Fruit fly (Drosophila melanogaster) whole organism, embryonic: ENCODE measurements around the gene CG13850.

Experiments used
- BEAF-32 ChIP-seq: fragments of 200-800 bp; sonication (Bioruptor generic); optimal IDR thresholded peaks from 3 replicates; lab custom pipeline; 2017; ENCODE audit warnings: missing biosample characterization, missing genetic modification characterization, mild to moderate bottlenecking, moderate library complexity, missing genetic modification reagents
- CG10267 ChIP-seq: fragments of 200-800 bp; sonication (Bioruptor generic); optimal IDR thresholded peaks from 2 replicates; lab custom pipeline; 2018; ENCODE audit warnings: missing biosample characterization, mild to moderate bottlenecking, missing genetic modification characterization, moderate library complexity
- CG10979 ChIP-seq: fragments of 200-800 bp; sonication (Bioruptor generic); optimal IDR thresholded peaks from 2 replicates; lab custom pipeline; 2018; ENCODE audit warnings: missing biosample characterization, mild to moderate bottlenecking, missing genetic modification characterization, moderate library complexity
- CG12659 ChIP-seq: fragments of 200-800 bp; sonication (Bioruptor generic); optimal IDR thresholded peaks from 3 replicates; lab custom pipeline; 2017; ENCODE audit warnings: mild to moderate bottlenecking, missing biosample characterization, missing genetic modification reagents, missing genetic modification characterization
- CG13287 ChIP-seq: fragments of 200-800 bp; sonication (Bioruptor generic); IDR thresholded peaks from 2 replicates; pipeline ENCODE4 v1.3.6; 2022; ENCODE audit warnings: missing biosample characterization, missing genetic modification characterization; ENCODE audit not compliant: partially characterized antibody
- CG14710 ChIP-seq: fragments of 200-800 bp; sonication (Bioruptor generic); optimal IDR thresholded peaks from 3 replicates; lab custom pipeline; 2019; ENCODE audit warnings: missing biosample characterization, mild to moderate bottlenecking, missing genetic modification characterization, moderate library complexity
- CG15514 ChIP-seq: fragments of 200-800 bp; sonication (Bioruptor generic); optimal IDR thresholded peaks from 3 replicates; lab custom pipeline; 2017; ENCODE audit warnings: missing biosample characterization, missing genetic modification characterization, mild to moderate bottlenecking, moderate library complexity, missing genetic modification reagents
- CG2116 ChIP-seq: fragments of 200-800 bp; sonication (Bioruptor generic); optimal IDR thresholded peaks from 3 replicates; lab custom pipeline; 2018; ENCODE audit warnings: missing biosample characterization, mild to moderate bottlenecking, missing genetic modification characterization
- CG2129 ChIP-seq: fragments of 200-800 bp; sonication (Bioruptor generic); IDR thresholded peaks from 2 replicates; pipeline ENCODE4 v1.3.6; 2022; ENCODE audit warnings: missing biosample characterization, missing genetic modification characterization; ENCODE audit not compliant: partially characterized antibody
- CG34224 ChIP-seq: fragments of 200-800 bp; sonication (Bioruptor generic); IDR thresholded peaks from 3 replicates; pipeline ENCODE4 v1.3.6; 2022; ENCODE audit warnings: missing biosample characterization, missing genetic modification characterization; ENCODE audit not compliant: partially characterized antibody
- CG3995 ChIP-seq: fragments of 200-800 bp; sonication (Bioruptor generic); optimal IDR thresholded peaks from 3 replicates; lab custom pipeline; 2016; ENCODE audit warnings: missing biosample characterization, missing genetic modification characterization
- CG6791 ChIP-seq: fragments of 200-800 bp; sonication (Bioruptor generic); IDR thresholded peaks from 3 replicates; pipeline ENCODE4 v1.3.6; 2022; ENCODE audit warnings: missing biosample characterization, missing genetic modification characterization; ENCODE audit not compliant: partially characterized antibody
- CG8944 ChIP-seq: fragments of 200-800 bp; sonication (Bioruptor generic); optimal IDR thresholded peaks from 3 replicates; lab custom pipeline; 2016; ENCODE audit warnings: missing biosample characterization, missing genetic modification characterization
- CG9932 ChIP-seq: fragments of 200-800 bp; sonication (Bioruptor generic); IDR thresholded peaks from 2 replicates; pipeline ENCODE4 v1.3.6; 2022; ENCODE audit warnings: missing biosample characterization, missing genetic modification characterization
- CTCF ChIP-seq: fragments of 200-800 bp; sonication (Bioruptor generic); optimal IDR thresholded peaks from 2 replicates; lab custom pipeline; 2017; ENCODE audit warnings: missing biosample characterization, mild to moderate bottlenecking, missing genetic modification characterization, moderate library complexity
- CoRest ChIP-seq: fragments of 200-800 bp; sonication (Bioruptor generic); optimal IDR thresholded peaks from 3 replicates; lab custom pipeline; 2018; ENCODE audit warnings: missing biosample characterization, mild to moderate bottlenecking, missing genetic modification characterization, moderate library complexity
- Dll ChIP-seq: fragments of 200-800 bp; sonication (Bioruptor generic); IDR thresholded peaks from 4 replicates; pipeline ENCODE4 v1.3.6; 2022; ENCODE audit warnings: missing biosample characterization, missing genetic modification characterization; ENCODE audit not compliant: partially characterized antibody
- Dp ChIP-seq: fragments of 200-800 bp; sonication (Bioruptor generic); optimal IDR thresholded peaks from 2 replicates; lab custom pipeline; 2018; ENCODE audit warnings: missing biosample characterization, mild to moderate bottlenecking, missing genetic modification characterization, moderate library complexity
- Dref ChIP-seq: fragments of 200-800 bp; sonication (Bioruptor generic); IDR thresholded peaks from 2 replicates; pipeline ENCODE4 v1.3.6; 2022; ENCODE audit warnings: missing biosample characterization, missing genetic modification characterization
- E2f2 ChIP-seq: fragments of 200-800 bp; sonication (Bioruptor generic); IDR thresholded peaks from 2 replicates; pipeline ENCODE4 v1.3.6; 2022; ENCODE audit warnings: missing biosample characterization, missing genetic modification characterization
- Hr51 ChIP-seq, 2 experiments: fragments of 200-800 bp; sonication (Bioruptor generic); optimal IDR thresholded peaks; 2 replicates in 1 of 2; 3 replicates in 1 of 2; lab custom pipeline; 2016 to 2018; ENCODE audit warnings: missing biosample characterization in 2 of 2, missing genetic modification characterization in 2 of 2, mild to moderate bottlenecking in 1 of 2, moderate library complexity in 1 of 2
- MBD-R2 ChIP-seq: fragments of 200-800 bp; sonication (Bioruptor generic); IDR thresholded peaks from 2 replicates; pipeline ENCODE4 v1.3.6; 2022; ENCODE audit warnings: missing biosample characterization, missing genetic modification characterization
- Meics ChIP-seq: fragments of 200-800 bp; sonication (Bioruptor generic); optimal IDR thresholded peaks from 2 replicates; lab custom pipeline; 2017; ENCODE audit warnings: missing biosample characterization, mild to moderate bottlenecking, missing genetic modification characterization
- Nf-YC ChIP-seq: fragments of 200-800 bp; optimal IDR thresholded peaks from 3 replicates; lab custom pipeline; 2019; ENCODE audit warnings: missing biosample characterization, mild to moderate bottlenecking, missing genetic modification characterization, moderate library complexity
- Oaz ChIP-seq: fragments of 200-800 bp; sonication (Bioruptor generic); IDR thresholded peaks from 2 replicates; pipeline ENCODE4 v1.3.6; 2022; ENCODE audit warnings: missing biosample characterization, missing genetic modification characterization
- Opbp ChIP-seq: fragments of 200-800 bp; sonication (Bioruptor generic); IDR thresholded peaks from 3 replicates; pipeline ENCODE4 v1.3.6; 2022; ENCODE audit warnings: missing biosample characterization, missing genetic modification characterization; ENCODE audit not compliant: partially characterized antibody
- YL-1 ChIP-seq: fragments of 200-800 bp; sonication (Bioruptor generic); optimal IDR thresholded peaks from 3 replicates; lab custom pipeline; 2017; ENCODE audit warnings: missing biosample characterization, mild to moderate bottlenecking, missing genetic modification characterization
- ato ChIP-seq: fragments of 200-800 bp; sonication (Bioruptor generic); IDR thresholded peaks from 2 replicates; pipeline ENCODE4 v1.3.6; 2022; ENCODE audit warnings: missing biosample characterization, missing genetic modification characterization; ENCODE audit not compliant: partially characterized antibody
- bbx ChIP-seq: fragments of 200-800 bp; sonication (Bioruptor generic); IDR thresholded peaks from 2 replicates; pipeline ENCODE4 v1.3.6; 2022; ENCODE audit warnings: missing biosample characterization, missing genetic modification characterization; ENCODE audit not compliant: partially characterized antibody
- cas ChIP-seq: fragments of 200-800 bp; sonication (Bioruptor generic); IDR thresholded peaks from 2 replicates; pipeline ENCODE4 v1.3.6; 2022; ENCODE audit warnings: missing biosample characterization, missing genetic modification characterization
- cg ChIP-seq: fragments of 200-800 bp; sonication (Bioruptor generic); optimal IDR thresholded peaks from 3 replicates; lab custom pipeline; 2019; ENCODE audit warnings: missing biosample characterization, mild to moderate bottlenecking, missing genetic modification characterization, moderate library complexity
- chinmo ChIP-seq: fragments of 200-800 bp; sonication (Bioruptor generic); IDR thresholded peaks from 4 replicates; pipeline ENCODE4 v1.3.6; 2022; ENCODE audit warnings: missing biosample characterization, missing genetic modification characterization; ENCODE audit not compliant: partially characterized antibody
- dpn ChIP-seq, 2 experiments: fragments of 200-800 bp; sonication (Bioruptor generic); optimal IDR thresholded peaks; 3 replicates each; lab custom pipeline; 2016; ENCODE audit warnings: missing biosample characterization in 2 of 2, missing genetic modification characterization in 2 of 2
- gfzf ChIP-seq: fragments of 200-800 bp; sonication (Bioruptor generic); optimal IDR thresholded peaks from 2 replicates; lab custom pipeline; 2016; ENCODE audit warnings: missing biosample characterization, mild to moderate bottlenecking, missing genetic modification characterization, moderate library complexity
- her ChIP-seq: fragments of 200-800 bp; sonication (Bioruptor generic); optimal IDR thresholded peaks from 2 replicates; lab custom pipeline; 2016; ENCODE audit warnings: missing biosample characterization, missing genetic modification characterization
- nerfin-2 ChIP-seq: fragments of 200-800 bp; sonication (Bioruptor generic); IDR thresholded peaks from 2 replicates; pipeline ENCODE4 v1.3.6; 2022; ENCODE audit warnings: missing biosample characterization, missing genetic modification characterization; ENCODE audit not compliant: partially characterized antibody
- pfk ChIP-seq: fragments of 200-800 bp; sonication (Bioruptor generic); optimal IDR thresholded peaks from 2 replicates; lab custom pipeline; 2018; ENCODE audit warnings: missing biosample characterization, mild to moderate bottlenecking, missing genetic modification characterization, moderate library complexity
- phol ChIP-seq: fragments of 200-800 bp; sonication (Bioruptor generic); optimal IDR thresholded peaks from 3 replicates; lab custom pipeline; 2018; ENCODE audit warnings: missing biosample characterization, mild to moderate bottlenecking, missing genetic modification characterization, moderate library complexity
- pita ChIP-seq: fragments of 200-800 bp; sonication (Bioruptor generic); optimal IDR thresholded peaks from 2 replicates; lab custom pipeline; 2017; ENCODE audit warnings: missing biosample characterization, mild to moderate bottlenecking, missing genetic modification characterization
- sim ChIP-seq: fragments of 200-800 bp; sonication (Bioruptor generic); IDR thresholded peaks from 2 replicates; pipeline ENCODE4 v1.3.6; 2022; ENCODE audit warnings: missing biosample characterization, missing genetic modification characterization
- trem ChIP-seq: fragments of 200-800 bp; optimal IDR thresholded peaks from 3 replicates; lab custom pipeline; 2019; ENCODE audit warnings: missing biosample characterization, mild to moderate bottlenecking, missing genetic modification characterization, moderate library complexity
- unc-4 ChIP-seq: fragments of 200-800 bp; sonication (Bioruptor generic); IDR thresholded peaks from 2 replicates; pipeline ENCODE4 v1.3.6; 2022; ENCODE audit warnings: missing biosample characterization, missing genetic modification characterization; ENCODE audit not compliant: partially characterized antibody
- unpg ChIP-seq: fragments of 200-800 bp; sonication (Bioruptor generic); optimal IDR thresholded peaks from 3 replicates; lab custom pipeline; 2018; ENCODE audit warnings: missing biosample characterization, mild to moderate bottlenecking, missing genetic modification characterization, moderate library complexity
- vnd ChIP-seq: fragments of 200-800 bp; sonication (Bioruptor generic); IDR thresholded peaks from 3 replicates; pipeline ENCODE4 v1.3.6; 2022; ENCODE audit warnings: missing biosample characterization, missing genetic modification characterization; ENCODE audit not compliant: partially characterized antibody
- z ChIP-seq: fragments of 200-800 bp; sonication (Bioruptor generic); IDR thresholded peaks from 3 replicates; pipeline ENCODE4 v1.3.6; 2022; ENCODE audit warnings: missing biosample characterization, missing genetic modification characterization
- zen2 ChIP-seq: fragments of 200-800 bp; sonication (Bioruptor generic); IDR thresholded peaks from 3 replicates; pipeline ENCODE4 v1.3.6; 2022; ENCODE audit warnings: missing biosample characterization, missing genetic modification characterization; ENCODE audit not compliant: partially characterized antibody
- zfh2 ChIP-seq: fragments of 200-800 bp; sonication (Bioruptor generic); optimal IDR thresholded peaks from 2 replicates; lab custom pipeline; 2016; ENCODE audit warnings: missing biosample characterization, missing genetic modification characterization

CG13850 gene

dm6 chr3R:22379942-22380341 lies 30.8 kb downstream of the CG13850 start, which contains the start of gene CG34149 (continued):
- TF ChIP-seq ato (peak; percentile 34; the same call in 1 of the 2 replicates), CG10267 (tag; lab: Kevin White, UChicago) (no peak), Oaz (no peak), unc-4 (peak; percentile 55), E2f2 (GFP tag; lab: Robert Waterston, UW) (peak; percentile 84), nerfin-2 (GFP tag; lab: Robert Waterston, UW) (peak; percentile 58), CG34224 (peak; percentile 53; the same call in 1 of the 3 replicates), CG2129 (GFP tag; lab: Robert Waterston, UW) (no peak), CG13287 (GFP tag; lab: Robert Waterston, UW) (peak; percentile 73), zfh2 (no peak), Opbp (GFP tag; lab: Robert Waterston, UW) (peak; percentile 10; the same call in 2 of the 3 replicates), Dp (GFP tag; lab: Kevin White, UChicago) (peak; percentile 79), BEAF-32 (GFP tag; lab: Kevin White, UChicago) (peak; percentile 31), CG8944 (GFP tag; lab: Kevin White, UChicago) (no peak), CG2116 (peak; percentile 18), Meics (GFP tag; lab: Kevin White, UChicago) (no peak), dpn (GFP tag; optimal IDR thresholded peaks at IDR 0.05; lab: Kevin White, UChicago) (no peak), sim (GFP tag; lab: Robert Waterston, UW) (no peak), CG6791 (GFP tag; lab: Robert Waterston, UW) (peak; percentile 23; the same call in 1 of the 3 replicates), Hr51 (GFP tag; optimal IDR thresholded peaks at IDR 0.05; lab: Kevin White, UChicago) (no peak), Dref (GFP tag; lab: Robert Waterston, UW) (peak; percentile 63), pita (GFP tag; lab: Kevin White, UChicago) (no peak), bbx (GFP tag; lab: Robert Waterston, UW) (peak; percentile 61), unpg (GFP tag; lab: Kevin White, UChicago) (no peak)

DNA sequence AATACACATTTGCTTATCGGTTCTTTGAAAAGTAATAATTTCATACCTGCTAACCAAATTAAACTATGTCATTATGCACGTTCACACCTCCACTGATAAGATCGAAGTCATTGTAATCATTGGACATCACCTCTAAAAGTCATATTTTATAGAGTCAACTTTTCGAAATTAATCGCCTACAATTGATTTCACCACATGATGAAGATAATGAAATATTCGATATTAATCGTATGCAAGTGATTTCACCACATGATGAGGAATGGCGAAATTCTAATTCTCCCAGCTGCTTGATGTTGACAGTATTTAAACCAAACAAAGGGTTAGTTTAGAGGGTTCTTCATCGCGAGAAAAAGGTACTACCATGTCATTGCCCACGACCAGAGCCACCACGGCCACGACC lies 35.0 kb downstream of the CG13850 start, which contains the start of gene CG18596:
TSS of gene CG18596 (plus strand) at position 250 of the 400 bp plus-strand sequence.
- TF ChIP-seq trem (peak; percentile 64), CTCF (GFP tag; lab: Kevin White, UChicago) (peak; percentile 20), cas (GFP tag; lab: Robert Waterston, UW) (no peak), CG10979 (tag; lab: Kevin White, UChicago) (no peak), YL-1 (peak; percentile 56), Dll (GFP tag; lab: Robert Waterston, UW) (peak; percentile 98), unpg (GFP tag; lab: Kevin White, UChicago) (no peak), CG13287 (GFP tag; lab: Robert Waterston, UW) (peak; percentile 98), her (GFP tag; lab: Kevin White, UChicago) (no peak), zen2 (peak; percentile 92), vnd (GFP tag; lab: Robert Waterston, UW) (peak; percentile 92), MBD-R2 (GFP tag; lab: Robert Waterston, UW) (peak; percentile 52; the same call in 1 of the 2 replicates), Opbp (GFP tag; lab: Robert Waterston, UW) (peak; percentile 86; the same call in 2 of the 3 replicates), Nf-YC (tag; lab: Kevin White, UChicago) (no peak), CG12659 (GFP tag; lab: Kevin White, UChicago) (peak; percentile 33), chinmo (GFP tag; lab: Robert Waterston, UW) (peak; percentile 42; the same call in 2 of the 4 replicates), phol (tag; lab: Kevin White, UChicago) (peak; percentile 67), CG9932 (no peak), CG14710 (peak; percentile 43), BEAF-32 (GFP tag; lab: Kevin White, UChicago) (peak; percentile 88), CG34224 (peak; percentile 97), CG15514 (GFP tag; lab: Kevin White, UChicago) (peak; percentile 29), gfzf (GFP tag; lab: Kevin White, UChicago) (peak; percentile 0), CG3995 (GFP tag; lab: Kevin White, UChicago) (peak; percentile 10), pfk (no peak), CoRest (tag; lab: Kevin White, UChicago) (peak; percentile 35), z (GFP tag; lab: Robert Waterston, UW) (0 out of 3 replicates have a peak, but pooled peaks have one; percentile 5), cg (GFP tag; lab: Kevin White, UChicago) (no peak), E2f2 (GFP tag; lab: Robert Waterston, UW) (peak; percentile 86)
